Worm (Caenorhabditis elegans) whole organism, L3 larva: ENCODE data around the gene F54E2.1.

ENCODE experiments used
- ama-1 ChIP-seq: fragments of 150-350 bp; optimal IDR thresholded peaks from 2 replicates; lab custom pipeline; 2018
- elt-2 ChIP-seq: sonication (generic microtip); optimal IDR thresholded peaks from 2 replicates; lab custom pipeline; 2016; ENCODE audit warnings: missing genetic modification reagents, mild to moderate bottlenecking, missing genetic modification characterization, missing compliant biosample characterization
- elt-3 ChIP-seq, 3 experiments: fragments of 150-350 bp in 1 of 3; sonication (generic microtip) in 2 of 3; optimal IDR thresholded peaks; 2 replicates in 2 of 3; 4 replicates in 1 of 3; lab custom pipeline; 2014 to 2017; ENCODE audit warnings: missing biosample characterization in 3 of 3, missing genetic modification characterization in 3 of 3
- zag-1 ChIP-seq: fragments of 150-350 bp; optimal IDR thresholded peaks from 2 replicates; lab custom pipeline; 2014; ENCODE audit warnings: missing biosample characterization, missing genetic modification characterization
- ztf-4 ChIP-seq: fragments of 150-350 bp; optimal IDR thresholded peaks from 2 replicates; lab custom pipeline; 2014; ENCODE audit warnings: missing biosample characterization, missing genetic modification characterization

ce11 chrV:2763105-2763504, 47.1 kb upstream of the F54E2.1 start, which contains the start of gene R05D8.7:
- no peak for TF ChIP-seq zag-1 (tag; lab: Kevin White, UChicago)
- no peak for TF ChIP-seq elt-3 (tag; optimal IDR thresholded peaks at IDR 0.05; lab: Kevin White, UChicago)
- TF ChIP-seq elt-2 (tag; lab: Kevin White, UChicago) = no peak
- no peak for TF ChIP-seq ama-1 (lab: Kevin White, UChicago)
- no peak for TF ChIP-seq ztf-4 (tag; lab: Kevin White, UChicago)
